Fruit fly (Drosophila melanogaster) whole organism, embryonic: ENCODE measurements around the gene Actn3.
A peak's percentile ranks its signal among the peaks of the same experiment; 100 is the strongest.

ENCODE experiments used
- Awh ChIP-seq: fragments of 200-800 bp; sonication (Bioruptor generic); IDR thresholded peaks from 2 replicates; pipeline ENCODE4, ENCODE4 v1.3.6; 2022; ENCODE audit warnings: missing biosample characterization, missing genetic modification characterization
- Blimp-1 ChIP-seq: fragments of 200-800 bp; sonication (Bioruptor generic); optimal IDR thresholded peaks from 3 replicates; lab custom pipeline; 2018; ENCODE audit warnings: missing biosample characterization, missing genetic modification characterization, mild to moderate bottlenecking, moderate library complexity, missing genetic modification reagents
- CG11398 ChIP-seq: fragments of 200-800 bp; sonication (Bioruptor generic); optimal IDR thresholded peaks from 2 replicates; lab custom pipeline; 2016; ENCODE audit warnings: missing biosample characterization, missing genetic modification characterization
- CG12071 ChIP-seq: fragments of 200-800 bp; sonication (Bioruptor generic); optimal IDR thresholded peaks from 3 replicates; lab custom pipeline; 2018; ENCODE audit warnings: missing biosample characterization, mild to moderate bottlenecking, missing genetic modification characterization
- CG13296 ChIP-seq: fragments of 200-800 bp; sonication (Bioruptor generic); optimal IDR thresholded peaks from 3 replicates; lab custom pipeline; 2018; ENCODE audit warnings: missing biosample characterization, mild to moderate bottlenecking, missing genetic modification characterization
- CG14014 ChIP-seq: fragments of 200-800 bp; sonication (Bioruptor generic); IDR thresholded peaks from 2 replicates; pipeline ENCODE4 v1.3.6; 2022; ENCODE audit warnings: missing biosample characterization, missing genetic modification characterization
- CG14441 ChIP-seq: fragments of 200-800 bp; sonication (Bioruptor generic); IDR thresholded peaks from 2 replicates; pipeline ENCODE4 v1.3.6; 2022; ENCODE audit warnings: missing biosample characterization, missing genetic modification characterization
- CG15479 ChIP-seq: fragments of 200-800 bp; sonication (Bioruptor generic); optimal IDR thresholded peaks from 3 replicates; lab custom pipeline; 2019; ENCODE audit warnings: missing biosample characterization, mild to moderate bottlenecking, missing genetic modification characterization, moderate library complexity
- CG17328 ChIP-seq: fragments of 200-800 bp; sonication (Bioruptor generic); IDR thresholded peaks from 2 replicates; pipeline ENCODE4 v1.3.6; 2022; ENCODE audit warnings: missing biosample characterization, missing genetic modification characterization
- CG2202 ChIP-seq: fragments of 200-800 bp; sonication (Bioruptor generic); optimal IDR thresholded peaks from 2 replicates; lab custom pipeline; 2018; ENCODE audit warnings: missing biosample characterization, mild to moderate bottlenecking, missing genetic modification characterization
- CG2678 ChIP-seq: fragments of 200-800 bp; sonication (Bioruptor generic); optimal IDR thresholded peaks from 3 replicates; lab custom pipeline; 2019; ENCODE audit warnings: missing biosample characterization, mild to moderate bottlenecking, missing genetic modification characterization, moderate library complexity
- CG3163 ChIP-seq: fragments of 200-800 bp; sonication (Bioruptor generic); optimal IDR thresholded peaks from 3 replicates; lab custom pipeline; 2016; ENCODE audit warnings: missing biosample characterization, missing genetic modification characterization
- CG4328 ChIP-seq: fragments of 200-800 bp; sonication (Bioruptor generic); optimal IDR thresholded peaks from 3 replicates; lab custom pipeline; 2017; ENCODE audit warnings: missing biosample characterization, missing genetic modification reagents, missing genetic modification characterization
- CG5180 ChIP-seq: fragments of 200-800 bp; sonication (Bioruptor generic); optimal IDR thresholded peaks from 3 replicates; lab custom pipeline; 2017; ENCODE audit warnings: missing biosample characterization, missing genetic modification characterization, mild to moderate bottlenecking, moderate library complexity, missing genetic modification reagents
- CG6854 ChIP-seq: fragments of 200-800 bp; sonication (Bioruptor generic); optimal IDR thresholded peaks from 3 replicates; lab custom pipeline; 2017; ENCODE audit warnings: missing biosample characterization, mild to moderate bottlenecking, missing genetic modification characterization
- CG7786 ChIP-seq: fragments of 200-800 bp; sonication (Bioruptor generic); optimal IDR thresholded peaks from 2 replicates; lab custom pipeline; 2016; ENCODE audit warnings: missing biosample characterization, missing genetic modification characterization
- CG8281 ChIP-seq: fragments of 200-800 bp; sonication (Bioruptor generic); optimal IDR thresholded peaks from 2 replicates; lab custom pipeline; 2018; ENCODE audit warnings: missing biosample characterization, mild to moderate bottlenecking, missing genetic modification characterization, moderate library complexity
- CoRest ChIP-seq: fragments of 200-800 bp; sonication (Bioruptor generic); optimal IDR thresholded peaks from 3 replicates; lab custom pipeline; 2018; ENCODE audit warnings: missing biosample characterization, mild to moderate bottlenecking, missing genetic modification characterization, moderate library complexity
- Deaf1 ChIP-seq: fragments of 200-800 bp; optimal IDR thresholded peaks from 3 replicates; lab custom pipeline; 2019; ENCODE audit warnings: missing biosample characterization, mild to moderate bottlenecking, missing genetic modification characterization, moderate library complexity
- Dll ChIP-seq: fragments of 200-800 bp; sonication (Bioruptor generic); IDR thresholded peaks from 4 replicates; pipeline ENCODE4 v1.3.6; 2022; ENCODE audit warnings: missing biosample characterization, missing genetic modification characterization; ENCODE audit not compliant: partially characterized antibody
- Dp ChIP-seq: fragments of 200-800 bp; sonication (Bioruptor generic); optimal IDR thresholded peaks from 2 replicates; lab custom pipeline; 2018; ENCODE audit warnings: missing biosample characterization, mild to moderate bottlenecking, missing genetic modification characterization, moderate library complexity
- E2f1 ChIP-seq: fragments of 200-800 bp; sonication (Bioruptor generic); IDR thresholded peaks from 2 replicates; pipeline ENCODE4 v1.3.6; 2022; ENCODE audit warnings: missing biosample characterization, missing genetic modification characterization
- Ets97D ChIP-seq: fragments of 200-800 bp; sonication (Bioruptor generic); optimal IDR thresholded peaks from 3 replicates; lab custom pipeline; 2016; ENCODE audit warnings: missing biosample characterization, missing genetic modification characterization
- HHEX ChIP-seq: fragments of 200-800 bp; sonication (Bioruptor generic); optimal IDR thresholded peaks from 3 replicates; lab custom pipeline; 2017; ENCODE audit warnings: missing biosample characterization, mild to moderate bottlenecking, missing genetic modification characterization, missing genetic modification reagents
- HLH3B ChIP-seq: fragments of 200-800 bp; sonication (Bioruptor generic); IDR thresholded peaks from 2 replicates; pipeline ENCODE4 v1.3.6; 2022; ENCODE audit warnings: missing biosample characterization, missing genetic modification characterization
- HLH4C ChIP-seq: fragments of 200-800 bp; sonication (Bioruptor generic); IDR thresholded peaks from 3 replicates; pipeline ENCODE4 v1.3.6; 2022; ENCODE audit warnings: missing biosample characterization, missing genetic modification characterization; ENCODE audit not compliant: partially characterized antibody
- HLHmδ ChIP-seq: fragments of 200-800 bp; sonication (Bioruptor generic); optimal IDR thresholded peaks from 2 replicates; lab custom pipeline; 2018; ENCODE audit warnings: missing biosample characterization, mild to moderate bottlenecking, missing genetic modification characterization, moderate library complexity
- Kr ChIP-seq: fragments of 200-800 bp; sonication (Bioruptor generic); optimal IDR thresholded peaks from 2 replicates; lab custom pipeline; 2017; ENCODE audit warnings: missing biosample characterization, mild to moderate bottlenecking, missing genetic modification characterization
- Mad ChIP-seq: fragments of 200-800 bp; sonication (Bioruptor generic); optimal IDR thresholded peaks from 2 replicates; lab custom pipeline; 2016; ENCODE audit warnings: missing biosample characterization, missing genetic modification characterization
- NC2β ChIP-seq: fragments of 200-800 bp; sonication (Bioruptor generic); optimal IDR thresholded peaks from 2 replicates; lab custom pipeline; 2016; ENCODE audit warnings: missing biosample characterization, missing genetic modification characterization
- Opbp ChIP-seq: fragments of 200-800 bp; sonication (Bioruptor generic); IDR thresholded peaks from 3 replicates; pipeline ENCODE4 v1.3.6; 2022; ENCODE audit warnings: missing biosample characterization, missing genetic modification characterization; ENCODE audit not compliant: partially characterized antibody
- Rx ChIP-seq: fragments of 200-800 bp; sonication (Bioruptor generic); IDR thresholded peaks from 2 replicates; pipeline ENCODE4 v1.3.6; 2022; ENCODE audit warnings: missing biosample characterization, missing genetic modification characterization
- Sry-δ ChIP-seq: fragments of 200-800 bp; sonication (Bioruptor generic); optimal IDR thresholded peaks from 2 replicates; lab custom pipeline; 2016; ENCODE audit warnings: missing biosample characterization, missing genetic modification characterization
- crol ChIP-seq: fragments of 200-800 bp; sonication (Bioruptor generic); IDR thresholded peaks from 2 replicates; pipeline ENCODE4 v1.3.6; 2022; ENCODE audit warnings: missing biosample characterization, missing genetic modification characterization
- danr ChIP-seq: fragments of 200-800 bp; sonication (Bioruptor generic); IDR thresholded peaks from 2 replicates; pipeline ENCODE4 v1.3.6; 2022; ENCODE audit warnings: missing biosample characterization, missing genetic modification characterization
- dati ChIP-seq: fragments of 200-800 bp; sonication (Bioruptor generic); IDR thresholded peaks from 2 replicates; pipeline ENCODE4 v1.3.6; 2022; ENCODE audit warnings: missing biosample characterization, missing genetic modification characterization
- dm ChIP-seq: fragments of 200-800 bp; sonication (Bioruptor generic); optimal IDR thresholded peaks from 3 replicates; lab custom pipeline; 2016; ENCODE audit warnings: missing biosample characterization, missing genetic modification characterization
- ewg ChIP-seq: fragments of 200-800 bp; sonication (Bioruptor generic); optimal IDR thresholded peaks from 3 replicates; lab custom pipeline; 2017; ENCODE audit warnings: mild to moderate bottlenecking, missing biosample characterization, missing genetic modification reagents, missing genetic modification characterization
- fd96Cb ChIP-seq: fragments of 200-800 bp; sonication (Bioruptor generic); optimal IDR thresholded peaks from 2 replicates; lab custom pipeline; 2018; ENCODE audit warnings: missing biosample characterization, mild to moderate bottlenecking, missing genetic modification characterization, moderate library complexity
- grn ChIP-seq: fragments of 200-800 bp; sonication (Bioruptor generic); optimal IDR thresholded peaks from 3 replicates; lab custom pipeline; 2017; ENCODE audit warnings: missing biosample characterization, missing genetic modification characterization
- ken ChIP-seq: fragments of 200-800 bp; sonication (Bioruptor generic); IDR thresholded peaks from 3 replicates; pipeline ENCODE4 v1.3.6; 2022; ENCODE audit warnings: missing biosample characterization, missing genetic modification characterization
- nerfin-2 ChIP-seq: fragments of 200-800 bp; sonication (Bioruptor generic); IDR thresholded peaks from 2 replicates; pipeline ENCODE4 v1.3.6; 2022; ENCODE audit warnings: missing biosample characterization, missing genetic modification characterization; ENCODE audit not compliant: partially characterized antibody
- shn ChIP-seq: fragments of 200-800 bp; sonication (Bioruptor generic); optimal IDR thresholded peaks from 3 replicates; lab custom pipeline; 2016; ENCODE audit warnings: missing biosample characterization, missing genetic modification characterization
- sob ChIP-seq: fragments of 200-800 bp; sonication (Bioruptor generic); IDR thresholded peaks from 2 replicates; pipeline ENCODE4 v1.3.6; 2022; ENCODE audit warnings: missing biosample characterization, missing genetic modification characterization
- stc ChIP-seq: fragments of 200-800 bp; sonication (Bioruptor generic); IDR thresholded peaks from 2 replicates; pipeline ENCODE4 v1.3.6; 2022; ENCODE audit warnings: missing biosample characterization, missing genetic modification characterization
- stwl ChIP-seq: fragments of 200-800 bp; sonication (Bioruptor generic); optimal IDR thresholded peaks from 3 replicates; lab custom pipeline; 2018; ENCODE audit warnings: missing biosample characterization, mild to moderate bottlenecking, missing genetic modification characterization, moderate library complexity
- tna ChIP-seq: fragments of 200-800 bp; sonication (Bioruptor generic); IDR thresholded peaks from 2 replicates; pipeline ENCODE4 v1.3.6; 2022; ENCODE audit warnings: missing biosample characterization, missing genetic modification characterization; ENCODE audit not compliant: partially characterized antibody
- trem ChIP-seq: fragments of 200-800 bp; optimal IDR thresholded peaks from 3 replicates; lab custom pipeline; 2019; ENCODE audit warnings: missing biosample characterization, mild to moderate bottlenecking, missing genetic modification characterization, moderate library complexity
- trh ChIP-seq: fragments of 200-800 bp; sonication (Bioruptor generic); optimal IDR thresholded peaks from 2 replicates; lab custom pipeline; 2016; ENCODE audit warnings: missing biosample characterization, missing genetic modification characterization
- unc-4 ChIP-seq: fragments of 200-800 bp; sonication (Bioruptor generic); IDR thresholded peaks from 2 replicates; pipeline ENCODE4 v1.3.6; 2022; ENCODE audit warnings: missing biosample characterization, missing genetic modification characterization; ENCODE audit not compliant: partially characterized antibody
- yki ChIP-seq: fragments of >200 bp; optimal IDR thresholded peaks from 3 replicates; lab custom pipeline; 2018

Actn3 gene

DNA sequence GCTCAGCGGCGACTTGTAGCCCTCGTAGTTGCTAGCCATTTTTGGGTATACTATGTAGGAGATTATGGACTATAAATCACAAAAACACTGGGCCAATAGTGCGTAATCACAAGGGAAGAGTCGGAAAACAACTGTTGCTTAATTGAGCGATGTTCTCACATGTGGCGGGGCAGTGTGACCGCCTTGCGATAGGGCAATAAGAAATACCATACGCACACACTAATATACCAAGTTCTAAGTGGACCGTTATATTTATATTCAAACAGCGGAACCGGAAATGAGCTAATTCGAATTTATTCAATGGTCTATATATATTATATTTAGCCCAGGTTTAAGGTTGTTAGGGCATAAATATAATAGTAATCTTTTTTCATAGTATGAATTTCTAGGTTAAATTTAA, 43.4 kb upstream of the Actn3 start, which contains the start of gene Adsl (continued):
- TF ChIP-seq CG8281 (tag; lab: Kevin White, UChicago) (peak; percentile 30), ewg (GFP tag; lab: Kevin White, UChicago) (peak; percentile 48), Awh (GFP tag; lab: Robert Waterston, UW) (no peak), CG14441 (GFP tag; lab: Robert Waterston, UW) (no peak), Sry-δ (GFP tag; lab: Kevin White, UChicago) (no peak), CG7786 (GFP tag; lab: Kevin White, UChicago) (no peak), HLH4C (no peak), Rx (no peak), trem (tag; lab: Kevin White, UChicago) (peak; percentile 84), Kr (GFP tag; lab: Kevin White, UChicago) (no peak), tna (GFP tag; lab: Robert Waterston, UW) (no peak), Deaf1 (tag; lab: Kevin White, UChicago) (no peak), CG6854 (GFP tag; lab: Kevin White, UChicago) (peak; percentile 61), sob (peak; percentile 60; the same call in 1 of the 2 replicates), stc (GFP tag; lab: Robert Waterston, UW) (peak; percentile 63; the same call in 1 of the 2 replicates), crol (GFP tag; lab: Robert Waterston, UW) (no peak), CG12071 (GFP tag; lab: Kevin White, UChicago) (peak; percentile 67), CG15479 (GFP tag; lab: Kevin White, UChicago) (peak; percentile 5), CG11398 (GFP tag; lab: Kevin White, UChicago) (no peak), Dp (GFP tag; lab: Kevin White, UChicago) (peak; percentile 45), ken (no peak), Dll (GFP tag; lab: Robert Waterston, UW) (0 out of 4 replicates have a peak, but pooled peaks have one; percentile 49), dati (no peak), E2f1 (GFP tag; lab: Robert Waterston, UW) (peak; percentile 21; the same call in 1 of the 2 replicates), CG4328 (GFP tag; lab: Kevin White, UChicago) (peak; percentile 50), HLHmδ (GFP tag; lab: Kevin White, UChicago) (peak; percentile 67), CG2202 (tag; lab: Kevin White, UChicago) (peak; percentile 74), nerfin-2 (no peak), unc-4 (GFP tag; lab: Robert Waterston, UW) (0 out of 2 replicates have a peak, but pooled peaks have one; percentile 29), yki (no peak), CoRest (peak; percentile 85), dm (GFP tag; lab: Kevin White, UChicago) (peak; percentile 91), CG14014 (GFP tag; lab: Robert Waterston, UW) (no peak), HLH3B (GFP tag; lab: Robert Waterston, UW) (no peak), shn (GFP tag; lab: Kevin White, UChicago) (no peak), Ets97D (GFP tag; lab: Kevin White, UChicago) (peak; percentile 99), fd96Cb (tag; lab: Kevin White, UChicago) (no peak), CG13296 (GFP tag; lab: Kevin White, UChicago) (no peak), NC2β (GFP tag; lab: Kevin White, UChicago) (peak; percentile 41), CG3163 (GFP tag; lab: Kevin White, UChicago) (no peak), Blimp-1 (no peak), trh (peak; percentile 3), grn (GFP tag; lab: Kevin White, UChicago) (peak; percentile 43), HHEX (peak; percentile 79), stwl (peak; percentile 99), Opbp (no peak), CG5180 (GFP tag; lab: Kevin White, UChicago) (peak; percentile 49), Mad (GFP tag; lab: Kevin White, UChicago) (peak; percentile 18), CG17328 (GFP tag; lab: Robert Waterston, UW) (peak; percentile 73), danr (no peak), CG2678 (tag; lab: Kevin White, UChicago) (no peak)
